Worm (Caenorhabditis elegans) whole organism, mixed stage, embryonic: ENCODE measurements around the gene ghi-1.

ENCODE experiments used
- M03D4.4 ChIP-seq: sonication (generic microtip); optimal IDR thresholded peaks from 2 replicates; lab custom pipeline; 2017; ENCODE audit warnings: mild to moderate bottlenecking, missing genetic modification characterization, missing compliant biosample characterization
- blmp-1 ChIP-seq: fragments of 150-350 bp; optimal IDR thresholded peaks from 2 replicates; lab custom pipeline; 2014; ENCODE audit warnings: missing biosample characterization, missing genetic modification characterization
- ceh-43 ChIP-seq: fragments of 200-800 bp; sonication (Bioruptor generic); optimal IDR thresholded peaks from 2 replicates; lab custom pipeline; 2018; ENCODE audit warnings: mild to moderate bottlenecking, missing genetic modification characterization, moderate library complexity, missing compliant biosample characterization
- elt-1 ChIP-seq: sonication (generic microtip); optimal IDR thresholded peaks from 2 replicates; lab custom pipeline; 2017; ENCODE audit warnings: missing genetic modification characterization, mild to moderate bottlenecking, missing compliant biosample characterization, antibody characterized with exemption, moderate library complexity, borderline replicate concordance; ENCODE audit not compliant: insufficient read depth
- lin-13 ChIP-seq: fragments of 150-350 bp; optimal IDR thresholded peaks from 2 replicates; lab custom pipeline; 2014; ENCODE audit warnings: missing biosample characterization, missing genetic modification characterization
- lsy-2 ChIP-seq: fragments of 150-350 bp; optimal IDR thresholded peaks from 2 replicates; lab custom pipeline; 2014; ENCODE audit warnings: missing biosample characterization, missing genetic modification characterization
- nhr-2 ChIP-seq: fragments of 150-350 bp; optimal IDR thresholded peaks from 2 replicates; lab custom pipeline; 2014; ENCODE audit warnings: missing biosample characterization, missing genetic modification characterization
- pha-4 ChIP-seq: fragments of 150-350 bp; optimal IDR thresholded peaks from 2 replicates; lab custom pipeline; 2018; ENCODE audit warnings: missing biosample characterization, missing genetic modification reagents, missing genetic modification characterization
- unc-62 ChIP-seq: fragments of 150-350 bp; optimal IDR thresholded peaks from 2 replicates; lab custom pipeline; 2014; ENCODE audit warnings: missing biosample characterization, missing genetic modification reagents, missing genetic modification characterization

DNA sequence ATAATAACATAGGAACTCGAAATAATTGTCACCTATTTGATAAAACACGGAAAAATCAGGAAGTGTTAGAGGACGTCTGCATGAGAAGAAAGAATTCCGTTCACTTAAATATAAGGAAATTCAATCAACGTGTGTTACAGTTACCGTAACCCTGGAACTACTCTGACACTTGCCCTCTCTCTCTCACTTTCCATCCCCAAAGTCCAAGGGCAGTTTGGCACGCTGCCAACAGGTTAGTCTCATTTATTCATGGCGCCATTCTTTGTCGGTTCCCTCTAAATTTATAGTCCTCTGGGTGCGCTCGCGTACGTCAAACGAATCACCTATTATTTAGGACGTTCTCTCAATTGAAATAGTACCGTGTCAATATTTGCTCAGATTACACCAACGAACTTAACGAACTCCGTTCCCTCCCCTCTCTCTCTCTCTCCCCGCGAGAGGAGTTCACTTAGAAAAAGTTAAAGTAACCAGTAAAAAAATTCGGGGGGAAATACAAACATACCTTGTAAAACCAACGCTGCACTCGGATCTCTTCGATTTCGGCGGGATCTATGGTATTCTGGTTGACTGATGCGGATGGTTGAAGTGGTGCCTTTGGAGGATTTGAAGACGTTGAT is 25.8 kb upstream of the ghi-1 start:
- TF ChIP-seq elt-1 (tag; lab: Kevin White, UChicago): no peak
- TF ChIP-seq nhr-2 (tag; lab: Kevin White, UChicago): no peak
- no peak for TF ChIP-seq blmp-1 (tag; lab: Kevin White, UChicago)
- no peak for TF ChIP-seq ceh-43
- TF ChIP-seq unc-62 (GFP tag; lab: Kevin White, UChicago): no peak
- no peak for TF ChIP-seq lin-13 (tag; lab: Kevin White, UChicago)
- no peak for TF ChIP-seq pha-4 (tag; lab: Kevin White, UChicago)
- TF ChIP-seq M03D4.4 (tag; lab: Kevin White, UChicago): no peak
- no peak for TF ChIP-seq lsy-2
